Fruit fly (Drosophila melanogaster) whole organism, embryonic: Measurements from ENCODE around the gene CG6000.

Experiments used
- Asciz ChIP-seq: fragments of 200-800 bp; sonication (Bioruptor generic); optimal IDR thresholded peaks from 2 replicates; lab custom pipeline; 2017; ENCODE audit warnings: missing biosample characterization, mild to moderate bottlenecking, missing genetic modification characterization, missing genetic modification reagents
- Atf6 ChIP-seq: fragments of 200-800 bp; sonication (Bioruptor generic); IDR thresholded peaks from 2 replicates; pipeline ENCODE4 v1.3.6; 2022; ENCODE audit warnings: missing biosample characterization, missing genetic modification characterization
- CG10209 ChIP-seq: fragments of 200-800 bp; sonication (Bioruptor generic); optimal IDR thresholded peaks from 3 replicates; lab custom pipeline; 2017; ENCODE audit warnings: missing biosample characterization, mild to moderate bottlenecking, missing genetic modification characterization, missing genetic modification reagents
- CG10267 ChIP-seq: fragments of 200-800 bp; sonication (Bioruptor generic); optimal IDR thresholded peaks from 2 replicates; lab custom pipeline; 2018; ENCODE audit warnings: missing biosample characterization, mild to moderate bottlenecking, missing genetic modification characterization, moderate library complexity
- CG10654 ChIP-seq: fragments of 200-800 bp; sonication (Bioruptor generic); optimal IDR thresholded peaks from 2 replicates; lab custom pipeline; 2016; ENCODE audit warnings: missing biosample characterization, missing genetic modification characterization
- CG11504 ChIP-seq: fragments of 200-800 bp; sonication (Bioruptor generic); optimal IDR thresholded peaks from 3 replicates; lab custom pipeline; 2019; ENCODE audit warnings: missing biosample characterization, mild to moderate bottlenecking, missing genetic modification characterization, moderate library complexity
- CG1233 ChIP-seq: fragments of 200-800 bp; sonication (Bioruptor generic); optimal IDR thresholded peaks from 4 replicates; lab custom pipeline; 2018; ENCODE audit warnings: missing biosample characterization, mild to moderate bottlenecking, missing genetic modification characterization
- CG12744 ChIP-seq: fragments of 200-800 bp; sonication (Bioruptor generic); optimal IDR thresholded peaks from 2 replicates; lab custom pipeline; 2016; ENCODE audit warnings: missing biosample characterization, missing genetic modification characterization
- CG13424 ChIP-seq: fragments of 200-800 bp; sonication (Bioruptor generic); optimal IDR thresholded peaks from 2 replicates; lab custom pipeline; 2019; ENCODE audit warnings: missing biosample characterization, mild to moderate bottlenecking, missing genetic modification characterization, moderate library complexity
- CG14667 ChIP-seq: fragments of 200-800 bp; sonication (Bioruptor generic); IDR thresholded peaks from 2 replicates; pipeline ENCODE4 v1.3.6; 2022; ENCODE audit warnings: missing biosample characterization, missing genetic modification characterization
- CG1529 ChIP-seq: fragments of 200-800 bp; sonication (Bioruptor generic); optimal IDR thresholded peaks from 3 replicates; lab custom pipeline; 2018; ENCODE audit warnings: missing biosample characterization, missing genetic modification characterization
- CG1647 ChIP-seq: fragments of 200-800 bp; sonication (Bioruptor generic); optimal IDR thresholded peaks from 3 replicates; lab custom pipeline; 2016; ENCODE audit warnings: missing biosample characterization, missing genetic modification characterization
- CG17612 ChIP-seq: fragments of 200-800 bp; sonication (Bioruptor generic); IDR thresholded peaks from 2 replicates; pipeline ENCODE4 v1.3.6; 2022; ENCODE audit warnings: missing biosample characterization, missing genetic modification characterization
- CG17802 ChIP-seq: fragments of 200-800 bp; sonication (Bioruptor generic); optimal IDR thresholded peaks from 2 replicates; lab custom pipeline; 2018; ENCODE audit warnings: missing biosample characterization, mild to moderate bottlenecking, missing genetic modification characterization, moderate library complexity
- CG2889 ChIP-seq: fragments of 200-800 bp; sonication (Bioruptor generic); IDR thresholded peaks from 3 replicates; pipeline ENCODE4 v1.3.6; 2022; ENCODE audit warnings: missing biosample characterization, missing genetic modification characterization
- CG32767 ChIP-seq: fragments of 200-800 bp; sonication (Bioruptor generic); IDR thresholded peaks from 2 replicates; pipeline ENCODE4 v1.3.6; 2022; ENCODE audit warnings: missing biosample characterization, missing genetic modification characterization
- CG32772 ChIP-seq: fragments of 200-800 bp; sonication (Bioruptor generic); IDR thresholded peaks from 2 replicates; pipeline ENCODE4 v1.3.6; 2022; ENCODE audit warnings: missing biosample characterization, missing genetic modification characterization
- CG42726 ChIP-seq: fragments of 200-800 bp; sonication (Bioruptor generic); IDR thresholded peaks from 2 replicates; pipeline ENCODE4 v1.3.6; 2022; ENCODE audit warnings: missing biosample characterization, missing genetic modification characterization; ENCODE audit not compliant: partially characterized antibody
- CG4404 ChIP-seq: fragments of 200-800 bp; sonication (Bioruptor generic); IDR thresholded peaks from 2 replicates; pipeline ENCODE4 v1.3.6; 2022; ENCODE audit warnings: missing biosample characterization, missing genetic modification characterization
- CG6683 ChIP-seq: fragments of 200-800 bp; sonication (Bioruptor generic); optimal IDR thresholded peaks from 2 replicates; lab custom pipeline; 2017; ENCODE audit warnings: missing biosample characterization, mild to moderate bottlenecking, missing genetic modification characterization, missing genetic modification reagents
- CG6689 ChIP-seq: fragments of 200-800 bp; sonication (Bioruptor generic); IDR thresholded peaks from 2 replicates; pipeline ENCODE4 v1.3.6; 2022; ENCODE audit warnings: missing biosample characterization, missing genetic modification characterization
- CG6791 ChIP-seq: fragments of 200-800 bp; sonication (Bioruptor generic); IDR thresholded peaks from 3 replicates; pipeline ENCODE4 v1.3.6; 2022; ENCODE audit warnings: missing biosample characterization, missing genetic modification characterization; ENCODE audit not compliant: partially characterized antibody
- D19B ChIP-seq: fragments of 200-800 bp; sonication (Bioruptor generic); optimal IDR thresholded peaks from 2 replicates; lab custom pipeline; 2017; ENCODE audit warnings: missing biosample characterization, mild to moderate bottlenecking, missing genetic modification characterization
- E2f2 ChIP-seq: fragments of 200-800 bp; sonication (Bioruptor generic); IDR thresholded peaks from 2 replicates; pipeline ENCODE4 v1.3.6; 2022; ENCODE audit warnings: missing biosample characterization, missing genetic modification characterization
- Eip74EF ChIP-seq, 2 experiments: fragments of 200-800 bp in 1 of 2; fragments of >200 bp in 1 of 2; sonication (Bioruptor generic) in 1 of 2; optimal IDR thresholded peaks; 2 replicates each; lab custom pipeline; 2017 to 2019; ENCODE audit warnings: missing biosample characterization in 2 of 2, missing genetic modification characterization in 2 of 2, mild to moderate bottlenecking in 1 of 2, moderate library complexity in 1 of 2
- Fer2 ChIP-seq: fragments of 200-800 bp; sonication (Bioruptor generic); optimal IDR thresholded peaks from 2 replicates; lab custom pipeline; 2018; ENCODE audit warnings: missing biosample characterization, mild to moderate bottlenecking, missing genetic modification characterization, moderate library complexity
- HHEX ChIP-seq: fragments of 200-800 bp; sonication (Bioruptor generic); optimal IDR thresholded peaks from 3 replicates; lab custom pipeline; 2017; ENCODE audit warnings: missing biosample characterization, mild to moderate bottlenecking, missing genetic modification characterization, missing genetic modification reagents
- Hmr ChIP-seq: fragments of 200-800 bp; sonication (Bioruptor generic); optimal IDR thresholded peaks from 3 replicates; lab custom pipeline; 2017; ENCODE audit warnings: mild to moderate bottlenecking, missing biosample characterization, missing genetic modification reagents, missing genetic modification characterization
- Med ChIP-seq: fragments of 200-800 bp; sonication (Bioruptor generic); peaks from one replicate; lab custom pipeline; 2016; ENCODE audit warnings: missing biosample characterization, missing genetic modification characterization, mild to moderate bottlenecking, inconsistent platforms, moderate library complexity
- Sin3A ChIP-seq: fragments of >200 bp; optimal IDR thresholded peaks from 2 replicates; lab custom pipeline; 2018
- Xbp1 ChIP-seq: fragments of 200-800 bp; sonication (Bioruptor generic); optimal IDR thresholded peaks from 3 replicates; lab custom pipeline; 2016; ENCODE audit warnings: missing biosample characterization, mild to moderate bottlenecking, missing genetic modification characterization
- YL-1 ChIP-seq: fragments of 200-800 bp; sonication (Bioruptor generic); optimal IDR thresholded peaks from 3 replicates; lab custom pipeline; 2017; ENCODE audit warnings: missing biosample characterization, mild to moderate bottlenecking, missing genetic modification characterization
- ab ChIP-seq: fragments of 200-800 bp; sonication (Bioruptor generic); optimal IDR thresholded peaks from 2 replicates; lab custom pipeline; 2016; ENCODE audit warnings: missing biosample characterization, missing genetic modification characterization
- bbx ChIP-seq: fragments of 200-800 bp; sonication (Bioruptor generic); IDR thresholded peaks from 2 replicates; pipeline ENCODE4 v1.3.6; 2022; ENCODE audit warnings: missing biosample characterization, missing genetic modification characterization; ENCODE audit not compliant: partially characterized antibody
- bigmax ChIP-seq: fragments of 200-800 bp; sonication (Bioruptor generic); optimal IDR thresholded peaks from 2 replicates; lab custom pipeline; 2018; ENCODE audit warnings: missing biosample characterization, mild to moderate bottlenecking, missing genetic modification characterization
- br ChIP-seq: fragments of >200 bp; optimal IDR thresholded peaks from 2 replicates; lab custom pipeline; 2017
- bsh ChIP-seq, 2 experiments: fragments of 200-800 bp; sonication (Bioruptor generic); optimal IDR thresholded peaks; 2 replicates each; lab custom pipeline; 2017 to 2018; ENCODE audit warnings: mild to moderate bottlenecking in 2 of 2, missing biosample characterization in 2 of 2, missing genetic modification characterization in 2 of 2, moderate library complexity in 1 of 2
- chinmo ChIP-seq: fragments of 200-800 bp; sonication (Bioruptor generic); IDR thresholded peaks from 4 replicates; pipeline ENCODE4 v1.3.6; 2022; ENCODE audit warnings: missing biosample characterization, missing genetic modification characterization; ENCODE audit not compliant: partially characterized antibody
- ci ChIP-seq: fragments of 200-800 bp; sonication (Bioruptor generic); IDR thresholded peaks from 3 replicates; pipeline ENCODE4 v1.3.6; 2022; ENCODE audit warnings: missing biosample characterization, missing genetic modification characterization
- esg ChIP-seq: fragments of 200-800 bp; sonication (Bioruptor generic); conservative IDR thresholded peaks from 2 replicates; pipeline ENCODE4 v1.3.6; 2022; ENCODE audit warnings: missing biosample characterization, missing genetic modification characterization
- fu2 ChIP-seq: fragments of 200-800 bp; sonication (Bioruptor generic); optimal IDR thresholded peaks from 2 replicates; lab custom pipeline; 2016; ENCODE audit warnings: missing biosample characterization, missing genetic modification characterization
- lilli ChIP-seq: fragments of 200-800 bp; sonication (Bioruptor generic); optimal IDR thresholded peaks from 3 replicates; lab custom pipeline; 2016; ENCODE audit warnings: missing biosample characterization, missing genetic modification characterization
- mirr ChIP-seq: fragments of 200-800 bp; sonication (Bioruptor generic); optimal IDR thresholded peaks from 3 replicates; lab custom pipeline; 2018; ENCODE audit warnings: missing biosample characterization, mild to moderate bottlenecking, missing genetic modification characterization
- mld ChIP-seq: fragments of 200-800 bp; sonication (Bioruptor generic); IDR thresholded peaks from 3 replicates; pipeline ENCODE4 v1.3.6; 2022; ENCODE audit warnings: missing biosample characterization, missing genetic modification characterization; ENCODE audit not compliant: partially characterized antibody
- otp ChIP-seq: fragments of 200-800 bp; sonication (Bioruptor generic); IDR thresholded peaks from 3 replicates; pipeline ENCODE4, ENCODE4 v1.3.6; 2022; ENCODE audit warnings: missing biosample characterization, missing genetic modification characterization
- psq ChIP-seq: fragments of 200-800 bp; sonication (Bioruptor generic); optimal IDR thresholded peaks from 2 replicates; lab custom pipeline; 2017; ENCODE audit warnings: missing biosample characterization, missing genetic modification characterization
- sens ChIP-seq: fragments of 200-800 bp; sonication (Bioruptor generic); peaks from one replicate; lab custom pipeline; 2016; ENCODE audit warnings: missing biosample characterization, missing genetic modification characterization
- tx ChIP-seq: fragments of 200-800 bp; sonication (Bioruptor generic); optimal IDR thresholded peaks from 2 replicates; lab custom pipeline; 2016; ENCODE audit warnings: missing biosample characterization, missing genetic modification characterization
- wor ChIP-seq: fragments of 200-800 bp; sonication (Bioruptor generic); IDR thresholded peaks from 2 replicates; pipeline ENCODE4 v1.3.6; 2022; ENCODE audit warnings: missing biosample characterization, missing genetic modification characterization
- zf30C ChIP-seq: fragments of 200-800 bp; sonication (Bioruptor generic); optimal IDR thresholded peaks from 3 replicates; lab custom pipeline; 2018; ENCODE audit warnings: missing biosample characterization, mild to moderate bottlenecking, missing genetic modification characterization

CG6000 gene

dm6 chr3R:24031825-24032523 lies 22.2 kb upstream of the CG6000 start, which contains the start of the genes KrT95D and Mettl3 (continued):
- TF ChIP-seq CG2889 (GFP tag; lab: Robert Waterston, UW) (no peak), bigmax (no peak), esg (GFP tag; lab: Robert Waterston, UW) (no peak), psq (GFP tag; lab: Kevin White, UChicago) (no peak), br (no peak), CG32767 (GFP tag; lab: Robert Waterston, UW) (no peak), CG11504 (tag; lab: Kevin White, UChicago) (peak; percentile 94), otp (GFP tag; lab: Robert Waterston, UW) (no peak), YL-1 (GFP tag; lab: Kevin White, UChicago) (peak; percentile 28), CG6791 (no peak), ci (GFP tag; lab: Robert Waterston, UW) (no peak), Eip74EF (GFP tag; optimal IDR thresholded peaks at IDR 0.05; lab: Kevin White, UChicago) (no peak), fu2 (GFP tag; lab: Kevin White, UChicago) (no peak), Fer2 (no peak), D19B (GFP tag; lab: Kevin White, UChicago) (no peak), mirr (GFP tag; lab: Kevin White, UChicago) (no peak), CG1647 (GFP tag; lab: Kevin White, UChicago) (no peak), zf30C (GFP tag; lab: Kevin White, UChicago) (no peak), bsh (GFP tag; optimal IDR thresholded peaks at IDR 0.05; lab: Kevin White, UChicago) (no peak), CG10209 (GFP tag; lab: Kevin White, UChicago) (no peak), CG6689 (0 out of 2 replicates have a peak, but pooled peaks have one; percentile 4), CG42726 (no peak), CG13424 (tag; lab: Kevin White, UChicago) (no peak), CG10267 (tag; lab: Kevin White, UChicago) (peak; percentile 83), CG6683 (GFP tag; lab: Kevin White, UChicago) (no peak), Hmr (GFP tag; lab: Kevin White, UChicago) (peak; percentile 56), chinmo (no peak), wor (GFP tag; lab: Robert Waterston, UW) (no peak), lilli (GFP tag; lab: Kevin White, UChicago) (peak; percentile 15), sens (peak; percentile 83), HHEX (no peak), E2f2 (GFP tag; lab: Robert Waterston, UW) (peak; percentile 56), Sin3A (lab: Kevin White, UChicago) (peak; percentile 81), ab (GFP tag; lab: Kevin White, UChicago) (no peak), Med (GFP tag; lab: Kevin White, UChicago) (peak; percentile 81), CG10654 (GFP tag; lab: Kevin White, UChicago) (no peak), CG32772 (peak; percentile 59), CG14667 (GFP tag; lab: Robert Waterston, UW) (no peak), CG17612 (GFP tag; lab: Robert Waterston, UW) (no peak), Xbp1 (GFP tag; lab: Kevin White, UChicago) (no peak), CG4404 (GFP tag; lab: Robert Waterston, UW) (no peak), bbx (GFP tag; lab: Robert Waterston, UW) (no peak), CG1529 (no peak), CG17802 (tag; lab: Kevin White, UChicago) (no peak), CG12744 (GFP tag; lab: Kevin White, UChicago) (no peak), tx (GFP tag; lab: Kevin White, UChicago) (no peak), Atf6 (no peak), Asciz (GFP tag; lab: Kevin White, UChicago) (no peak), CG1233 (peak; percentile 5), mld (GFP tag; lab: Robert Waterston, UW) (no peak)
